Worm (Caenorhabditis elegans): Measurements from ENCODE around the gene elo-7.

The elo-7 gene

DNA sequence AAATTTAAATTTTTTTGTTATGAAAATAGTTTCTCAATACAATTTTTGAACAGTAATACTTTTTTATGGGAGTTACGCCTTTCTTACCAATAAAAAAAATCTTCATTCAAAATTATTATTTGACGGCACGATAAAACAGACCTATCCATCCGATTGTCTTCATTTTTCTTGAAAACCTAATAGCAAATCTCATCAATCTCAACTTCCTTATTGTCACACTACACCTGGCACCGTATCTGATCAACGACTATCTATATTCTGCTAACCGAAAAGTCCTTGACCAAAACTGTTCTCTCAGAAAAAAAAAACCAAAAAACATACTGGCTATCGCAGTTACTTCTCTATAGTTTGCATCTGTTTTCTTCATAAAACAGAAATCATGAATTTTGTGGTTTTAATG is 6.4 kb downstream of the elo-7 start:
- TF ChIP-seq tbp1 (GFP tag; optimal IDR thresholded peaks at IDR 0.05) (no peak), rcor-1 (GFP tag; IDR thresholded peaks at IDR 0.05) (no peak), ccch-3 (GFP tag; optimal IDR thresholded peaks at IDR 0.05) (no peak), F55B11.4 (tag; optimal IDR thresholded peaks at IDR 0.05; ENCODE audit: borderline replicate concordance, insufficient read depth) (no peak), tbx-9 (tag; optimal IDR thresholded peaks at IDR 0.05; ENCODE audit: borderline replicate concordance) (no peak), snpc-1.1 (tag; optimal IDR thresholded peaks at IDR 0.05; ENCODE audit: insufficient read depth) (no peak), sptf-2 (GFP tag; optimal IDR thresholded peaks at IDR 0.05) (no peak), D2030.7 (GFP tag; IDR thresholded peaks at IDR 0.05) (no peak)

DNA sequence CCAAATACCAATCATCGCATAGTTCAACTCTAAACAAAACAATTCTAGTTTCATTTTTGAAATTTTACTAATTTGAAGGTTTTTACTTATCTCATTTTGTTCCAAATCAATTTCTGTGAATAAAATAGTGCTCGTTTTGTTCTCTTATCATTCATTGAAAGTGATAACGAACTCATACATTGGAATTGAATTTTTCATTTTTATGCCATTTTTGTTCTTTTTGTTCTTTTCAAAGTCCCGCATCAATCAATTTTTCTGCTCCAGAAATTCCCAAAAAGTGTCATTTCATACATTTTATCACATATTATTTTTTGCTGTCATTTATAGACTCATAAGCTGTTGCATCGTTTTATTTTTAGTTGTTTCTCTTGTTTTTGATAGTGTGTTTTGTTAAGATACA is 7.8 kb downstream of the elo-7 start:
- TF ChIP-seq pbrm-1 (GFP tag; IDR thresholded peaks at IDR 0.05) (no peak), him-1 (tag; optimal IDR thresholded peaks at IDR 0.05) (no peak), snpc-3.4 (tag; optimal IDR thresholded peaks at IDR 0.05) (no peak), nhr-80 (tag; optimal IDR thresholded peaks at IDR 0.05) (peak; percentile 89), B0019.2 (GFP tag; conservative IDR thresholded peaks at IDR 0.05) (no peak), F23B12.7 (tag; optimal IDR thresholded peaks at IDR 0.05; ENCODE audit: insufficient read depth) (no peak), unc-62 (GFP tag; optimal IDR thresholded peaks at IDR 0.05) (peak; percentile 38), tbp1 (GFP tag; optimal IDR thresholded peaks at IDR 0.05) (no peak), ceh-40 (GFP tag; IDR thresholded peaks at IDR 0.05) (no peak), ceh-91 (GFP tag; IDR thresholded peaks at IDR 0.05) (no peak), unc-130 (GFP tag; optimal IDR thresholded peaks at IDR 0.05) (no peak), let-607 (tag; optimal IDR thresholded peaks at IDR 0.05) (peak in 1 of 2 experiments; percentile 13)

DNA sequence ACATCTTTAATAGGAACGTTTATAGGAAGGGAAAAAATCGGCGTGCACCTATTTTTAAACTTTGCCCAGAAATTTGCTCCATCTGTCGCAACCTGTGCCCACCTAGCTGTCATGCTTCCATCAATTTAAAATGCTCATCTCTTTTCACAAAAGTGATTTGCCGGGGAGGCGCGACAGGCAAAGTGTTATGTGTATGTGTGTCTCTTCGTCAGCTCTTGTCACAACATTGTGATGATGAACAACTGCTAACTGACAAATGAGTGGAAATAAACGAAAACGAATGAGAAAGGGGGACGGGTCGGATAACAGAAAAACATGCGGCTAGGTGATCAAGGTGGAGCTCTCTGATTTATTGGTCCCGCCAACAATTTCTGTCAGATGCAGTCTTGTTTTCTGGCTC is 8.5 kb downstream of the elo-7 start:
- TF ChIP-seq attf-6 (GFP tag; IDR thresholded peaks at IDR 0.05) (no peak), Y95B8A.8 (GFP tag; IDR thresholded peaks at IDR 0.05) (no peak), let-607 (tag; optimal IDR thresholded peaks at IDR 0.05) (peak; percentile 14 to 77), unc-62 (GFP tag; optimal IDR thresholded peaks at IDR 0.05) (peak; percentile 45), lir-1 (GFP tag; conservative IDR thresholded peaks at IDR 0.05) (no peak), egl-44 (GFP tag; IDR thresholded peaks at IDR 0.05) (0 out of 2 replicates have a peak, but pooled peaks have one; percentile 10), nhr-80 (tag; optimal IDR thresholded peaks at IDR 0.05) (peak; percentile 61), lin-35 (GFP tag; optimal IDR thresholded peaks at IDR 0.05) (no peak), Y79H2A.3 (GFP tag; conservative IDR thresholded peaks at IDR 0.05) (no peak), F33H1.4 (GFP tag; IDR thresholded peaks at IDR 0.05) (no peak), snpc-4 (GFP tag; optimal IDR thresholded peaks at IDR 0.05) (no peak), snpc-4 (tag; optimal IDR thresholded peaks at IDR 0.05) (no peak)

DNA sequence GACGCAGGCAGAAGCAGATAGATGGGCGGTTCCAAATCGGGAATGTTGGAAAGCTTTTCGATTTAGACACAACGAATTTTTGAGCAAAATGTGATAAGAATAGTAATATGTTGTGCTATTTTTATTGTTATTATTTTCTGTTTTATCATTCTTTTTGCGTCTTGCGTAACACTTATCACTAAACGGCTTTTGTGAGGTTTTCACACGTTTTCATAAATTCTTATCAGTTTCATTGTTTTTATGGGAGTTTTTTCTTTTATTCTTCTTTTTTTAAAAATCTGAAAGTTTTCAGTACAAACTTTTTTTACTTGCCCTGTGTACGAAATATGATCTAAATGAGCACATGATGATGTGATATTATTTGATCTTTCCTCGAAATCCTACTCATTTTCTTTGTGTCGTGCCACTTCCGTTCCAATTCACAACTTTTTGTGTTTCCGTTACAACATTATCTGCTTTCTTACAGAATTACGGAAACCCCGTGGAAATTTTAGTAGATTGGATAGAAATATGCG is 10.7 kb downstream of the elo-7 start, which contains the start of gene fbl-1:
Gene fbl-1, plus strand, starts transcription at position 465 of the 515 bp plus-strand sequence.
- TF ChIP-seq T26A5.8 (tag; optimal IDR thresholded peaks at IDR 0.05) (no peak), nhr-27 (tag; optimal IDR thresholded peaks at IDR 0.05) (no peak), repo-1 (tag; optimal IDR thresholded peaks at IDR 0.05) (no peak), nhr-80 (tag; optimal IDR thresholded peaks at IDR 0.05) (peak; percentile 47), lin-35 (GFP tag; optimal IDR thresholded peaks at IDR 0.05) (no peak)

DNA sequence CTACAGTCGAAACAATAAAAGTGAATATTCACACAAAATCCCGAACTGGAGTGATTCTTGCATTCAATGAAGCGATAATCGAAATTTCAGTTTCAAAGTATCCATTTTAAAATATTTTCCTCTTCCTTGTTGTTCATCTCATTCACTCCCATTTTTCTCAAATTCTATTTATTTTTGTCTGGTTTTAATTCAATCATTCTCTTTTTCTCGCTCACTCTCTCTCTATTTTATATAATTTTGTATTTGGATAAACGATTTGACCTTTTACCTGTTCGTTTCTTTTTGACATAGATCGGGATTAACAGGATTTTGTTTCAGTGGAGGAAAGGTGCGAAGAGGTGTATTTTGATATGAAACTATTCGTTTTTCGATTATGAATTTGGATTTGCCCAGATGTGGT is 16.2 kb downstream of the elo-7 start, which contains the start of gene T05A1.5:
Gene T05A1.5, plus strand, starts transcription at position 301 of the 400 bp plus-strand sequence.
- no peak for TF ChIP-seq attf-6 (GFP tag; IDR thresholded peaks at IDR 0.05)
- no peak for TF ChIP-seq dox-1 (GFP tag; IDR thresholded peaks at IDR 0.05)
- TF ChIP-seq B0261.1 (tag; optimal IDR thresholded peaks at IDR 0.05): no peak
- TF ChIP-seq pbrm-1 (GFP tag; IDR thresholded peaks at IDR 0.05): no peak
- no peak for TF ChIP-seq akir-1 (GFP tag; optimal IDR thresholded peaks at IDR 0.05)
- no peak for TF ChIP-seq bed-1 (GFP tag; IDR thresholded peaks at IDR 0.05)
- TF ChIP-seq Y53F4B.3 (GFP tag; IDR thresholded peaks at IDR 0.05): no peak
- TF ChIP-seq madf-6 (GFP tag; IDR thresholded peaks at IDR 0.05): no peak
- no peak for TF ChIP-seq lin-40 (tag; optimal IDR thresholded peaks at IDR 0.05)
- TF ChIP-seq nhr-120 (GFP tag; IDR thresholded peaks at IDR 0.05): no peak
- TF ChIP-seq atf-7 (tag; optimal IDR thresholded peaks at IDR 0.05): no peak

Measured in whole organism, young adult.